Fruit fly (Drosophila melanogaster): ENCODE measurements around the gene CG46280.

The CG46280 gene

dm6 chr3R:13063746-13064592 is 33.5 kb upstream of the CG46280 start (continued):
- no peak for TF ChIP-seq Lpt (GFP tag; optimal IDR thresholded peaks at IDR 0.05)
- TF ChIP-seq HmgZ (tag; optimal IDR thresholded peaks at IDR 0.05): peak; percentile 19
- TF ChIP-seq CoRest (tag; optimal IDR thresholded peaks at IDR 0.05): peak; percentile 83
- no peak for TF ChIP-seq CG11723 (GFP tag; optimal IDR thresholded peaks at IDR 0.05)
- peak in 1 of 2 experiments; percentile 16 for TF ChIP-seq insv (GFP tag; optimal IDR thresholded peaks at IDR 0.05)
- TF ChIP-seq nerfin-1 (tag; optimal IDR thresholded peaks at IDR 0.05): peak; percentile 48
- TF ChIP-seq zfh1 (GFP tag; IDR thresholded peaks at IDR 0.05): 0 out of 3 replicates have a peak, but pooled peaks have one; percentile 33
- peak; percentile 81 for TF ChIP-seq z (GFP tag; IDR thresholded peaks at IDR 0.05)
- no peak for TF ChIP-seq prd (optimal IDR thresholded peaks at IDR 0.05)
- TF ChIP-seq prd (GFP tag; IDR thresholded peaks at IDR 0.05): peak; percentile 36; the same call in 2 of the 3 replicates
- peak; percentile 50 for TF ChIP-seq gsb-n (tag; optimal IDR thresholded peaks at IDR 0.05)
- no peak for TF ChIP-seq CG10431 (GFP tag; optimal IDR thresholded peaks at IDR 0.05)
- no peak for TF ChIP-seq CG30403 (GFP tag; optimal IDR thresholded peaks at IDR 0.05)
- peak; percentile 10 for TF ChIP-seq CG2116 (GFP tag; optimal IDR thresholded peaks at IDR 0.05)
- TF ChIP-seq Adf1 (GFP tag; IDR thresholded peaks at IDR 0.05): peak; percentile 60
- peak; percentile 94 for TF ChIP-seq Nf-YA (GFP tag; IDR thresholded peaks at IDR 0.05)
- no peak for TF ChIP-seq CG3847 (GFP tag; IDR thresholded peaks at IDR 0.05)
- TF ChIP-seq crol (GFP tag; IDR thresholded peaks at IDR 0.05): peak; percentile 98
- peak; percentile 40; the same call in 1 of the 2 replicates for TF ChIP-seq CG32532 (GFP tag; IDR thresholded peaks at IDR 0.05)
- no peak for TF ChIP-seq CG9609 (GFP tag; optimal IDR thresholded peaks at IDR 0.05)
- peak; percentile 26 for TF ChIP-seq CG16863 (GFP tag; optimal IDR thresholded peaks at IDR 0.05)
- TF ChIP-seq Trl (optimal IDR thresholded peaks at IDR 0.05): peak; percentile 35 to 63
- TF ChIP-seq Trl (GFP tag; optimal IDR thresholded peaks at IDR 0.05): no peak
- 0 out of 4 replicates have a peak, but pooled peaks have one; percentile 71 for TF ChIP-seq chinmo (GFP tag; IDR thresholded peaks at IDR 0.05; ENCODE audit: partially characterized antibody)
- TF ChIP-seq Stat92E (GFP tag; optimal IDR thresholded peaks at IDR 0.05): peak in 2 of 3 experiments; percentile 38 to 67
- no peak for TF ChIP-seq CG2129 (GFP tag; IDR thresholded peaks at IDR 0.05; ENCODE audit: partially characterized antibody)
- TF ChIP-seq CG8388 (GFP tag; optimal IDR thresholded peaks at IDR 0.05): no peak
- TF ChIP-seq gro (GFP tag; optimal IDR thresholded peaks at IDR 0.05): peak; percentile 17
- peak; percentile 93 for TF ChIP-seq abd-A (tag; optimal IDR thresholded peaks at IDR 0.05)
- no peak for TF ChIP-seq CG11695 (GFP tag; IDR thresholded peaks at IDR 0.05)
- peak; percentile 8 for TF ChIP-seq Hmr (GFP tag; optimal IDR thresholded peaks at IDR 0.05)
- peak; percentile 45 for TF ChIP-seq kah (GFP tag; optimal IDR thresholded peaks at IDR 0.05)
- peak; percentile 19 for TF ChIP-seq jing (GFP tag; optimal IDR thresholded peaks at IDR 0.05)
- TF ChIP-seq C15 (GFP tag; IDR thresholded peaks at IDR 0.05): no peak
- 0 out of 3 replicates have a peak, but pooled peaks have one; percentile 49 for TF ChIP-seq CG6791 (GFP tag; IDR thresholded peaks at IDR 0.05; ENCODE audit: partially characterized antibody)
- TF ChIP-seq CG3065 (GFP tag; optimal IDR thresholded peaks at IDR 0.05): no peak
- TF ChIP-seq knrl (GFP tag; IDR thresholded peaks at IDR 0.05; ENCODE audit: partially characterized antibody): peak; percentile 43; the same call in 2 of the 3 replicates
- peak; percentile 100 for TF ChIP-seq cg (GFP tag; optimal IDR thresholded peaks at IDR 0.05)
- peak; percentile 19 for TF ChIP-seq CG13775 (GFP tag; optimal IDR thresholded peaks at IDR 0.05)
- peak; percentile 31; the same call in 1 of the 2 replicates for TF ChIP-seq CG10959 (GFP tag; IDR thresholded peaks at IDR 0.05)
- no peak for TF ChIP-seq fd96Cb (tag; optimal IDR thresholded peaks at IDR 0.05)
- TF ChIP-seq zen (tag; optimal IDR thresholded peaks at IDR 0.05): peak; percentile 63
- no peak for TF ChIP-seq CG10147 (GFP tag; optimal IDR thresholded peaks at IDR 0.05)
- TF ChIP-seq CG42726 (GFP tag; IDR thresholded peaks at IDR 0.05; ENCODE audit: partially characterized antibody): peak; percentile 53; the same call in 1 of the 2 replicates
- TF ChIP-seq Sox102F (GFP tag; optimal IDR thresholded peaks at IDR 0.05): no peak
- TF ChIP-seq CrebB (tag; optimal IDR thresholded peaks at IDR 0.05): peak; percentile 39
- peak; percentile 100 for TF ChIP-seq CG8478 (optimal IDR thresholded peaks at IDR 0.05)
- no peak for TF ChIP-seq E2f2 (GFP tag; IDR thresholded peaks at IDR 0.05)

Data from whole organism, embryonic.